Worm (Caenorhabditis elegans): ENCODE measurements around the gene K07B1.4.

ce11 chrV:9334216-9334615 is 5.4 kb downstream of the K07B1.4 start, which contains the start of gene ucp-4:
- TF ChIP-seq ztf-28 (GFP tag; IDR thresholded peaks at IDR 0.05) (no peak), him-1 (tag; optimal IDR thresholded peaks at IDR 0.05) (no peak), dpl-1 (GFP tag; optimal IDR thresholded peaks at IDR 0.05) (no peak)

All from whole organism, young adult.